Worm (Caenorhabditis elegans): ENCODE measurements around the gene ncs-4.

ncs-4 gene

ce11 chrX:10141963-10142431 is 34.3 kb upstream of the ncs-4 start, which contains the start of gene oac-14:
Gene oac-14 (minus strand): TSS chrX:10142013.
- TF ChIP-seq nhr-129 (tag; optimal IDR thresholded peaks at IDR 0.05) = peak; percentile 41
- peak; percentile 90 for TF ChIP-seq sma-9 (GFP tag; optimal IDR thresholded peaks at IDR 0.05)
- no peak for TF ChIP-seq sma-9 (tag; optimal IDR thresholded peaks at IDR 0.05)
- TF ChIP-seq nhr-6 (tag; optimal IDR thresholded peaks at IDR 0.05) = no peak
- TF ChIP-seq alr-1 (tag; optimal IDR thresholded peaks at IDR 0.05) = no peak
- no peak for TF ChIP-seq unc-62 (GFP tag; optimal IDR thresholded peaks at IDR 0.05)
- peak; percentile 87 for TF ChIP-seq F13H6.1 (tag; optimal IDR thresholded peaks at IDR 0.05)
- no peak for TF ChIP-seq snpc-4 (tag; optimal IDR thresholded peaks at IDR 0.05)
- peak in 1 of 2 experiments; percentile 12 for TF ChIP-seq lsy-2 (tag; optimal IDR thresholded peaks at IDR 0.05)
- no peak for TF ChIP-seq nhr-10 (tag; optimal IDR thresholded peaks at IDR 0.05)
- TF ChIP-seq gmeb-1 (tag; optimal IDR thresholded peaks at IDR 0.05) = peak; percentile 51
- no peak for TF ChIP-seq nhr-12 (tag; optimal IDR thresholded peaks at IDR 0.05)
- TF ChIP-seq fos-1 (tag; optimal IDR thresholded peaks at IDR 0.05) = peak; percentile 93
- TF ChIP-seq ceh-16 (tag; optimal IDR thresholded peaks at IDR 0.05) = no peak
- TF ChIP-seq C34F6.9 (tag; optimal IDR thresholded peaks at IDR 0.05) = no peak
- TF ChIP-seq mab-5 (tag; optimal IDR thresholded peaks at IDR 0.05) = no peak
- no peak for TF ChIP-seq mbf-1 (tag; optimal IDR thresholded peaks at IDR 0.05)
- TF ChIP-seq sma-3 (GFP tag; optimal IDR thresholded peaks at IDR 0.05) = peak; percentile 47
- TF ChIP-seq ceh-82 (tag; optimal IDR thresholded peaks at IDR 0.05) = no peak
- TF ChIP-seq crh-2 (tag; optimal IDR thresholded peaks at IDR 0.05) = peak; percentile 78

ce11 chrX:10145011-10145410 is 31.3 kb upstream of the ncs-4 start:
- TF ChIP-seq F13H6.1 (tag; optimal IDR thresholded peaks at IDR 0.05) (peak; percentile 51), nhr-23 (tag; optimal IDR thresholded peaks at IDR 0.05) (no peak), unc-55 (GFP tag; optimal IDR thresholded peaks at IDR 0.05) (peak; percentile 49), R02D3.7 (tag; optimal IDR thresholded peaks at IDR 0.05) (no peak), nhr-11 (tag; optimal IDR thresholded peaks at IDR 0.05) (peak; percentile 23), sma-3 (GFP tag; optimal IDR thresholded peaks at IDR 0.05) (peak; percentile 66), C34F6.9 (tag; optimal IDR thresholded peaks at IDR 0.05) (peak; percentile 53), dmd-4 (tag; optimal IDR thresholded peaks at IDR 0.05) (no peak), Y55F3AM.14 (GFP tag; optimal IDR thresholded peaks at IDR 0.05) (peak; percentile 40), lsy-2 (tag; optimal IDR thresholded peaks at IDR 0.05) (peak; percentile 35 to 49), ama-1 (optimal IDR thresholded peaks at IDR 0.05) (no peak), lin-11 (tag; optimal IDR thresholded peaks at IDR 0.05) (no peak), ceh-82 (tag; optimal IDR thresholded peaks at IDR 0.05) (no peak), nhr-12 (tag; optimal IDR thresholded peaks at IDR 0.05) (no peak), nhr-237 (tag; optimal IDR thresholded peaks at IDR 0.05) (no peak), skn-1 (tag; optimal IDR thresholded peaks at IDR 0.05) (no peak), aly-2 (tag; optimal IDR thresholded peaks at IDR 0.05) (no peak), elt-1 (tag; optimal IDR thresholded peaks at IDR 0.05) (no peak), egl-27 (tag; optimal IDR thresholded peaks at IDR 0.05) (no peak), nhr-25 (tag; optimal IDR thresholded peaks at IDR 0.05) (no peak), ZK546.5 (tag; optimal IDR thresholded peaks at IDR 0.05) (no peak), unc-62 (GFP tag; optimal IDR thresholded peaks at IDR 0.05) (no peak), zag-1 (tag; optimal IDR thresholded peaks at IDR 0.05) (no peak), ceh-16 (tag; optimal IDR thresholded peaks at IDR 0.05) (peak; percentile 14), fos-1 (tag; optimal IDR thresholded peaks at IDR 0.05) (peak; percentile 35), mbf-1 (tag; optimal IDR thresholded peaks at IDR 0.05) (no peak), crh-2 (tag; optimal IDR thresholded peaks at IDR 0.05) (peak; percentile 80), blmp-1 (tag; optimal IDR thresholded peaks at IDR 0.05; ENCODE audit: insufficient read depth) (peak; percentile 7), lin-39 (tag; optimal IDR thresholded peaks at IDR 0.05) (no peak), gmeb-1 (tag; optimal IDR thresholded peaks at IDR 0.05) (peak; percentile 27), nhr-77 (tag; optimal IDR thresholded peaks at IDR 0.05) (no peak), sma-9 (GFP tag; optimal IDR thresholded peaks at IDR 0.05) (peak; percentile 79), sma-9 (tag; optimal IDR thresholded peaks at IDR 0.05) (no peak), nhr-129 (tag; optimal IDR thresholded peaks at IDR 0.05) (peak; percentile 49), nhr-21 (tag; optimal IDR thresholded peaks at IDR 0.05) (peak; percentile 59), ztf-11 (tag; optimal IDR thresholded peaks at IDR 0.05) (no peak), snpc-4 (tag; optimal IDR thresholded peaks at IDR 0.05) (no peak), alr-1 (tag; optimal IDR thresholded peaks at IDR 0.05) (no peak), mab-5 (tag; optimal IDR thresholded peaks at IDR 0.05) (peak; percentile 29), nhr-10 (tag; optimal IDR thresholded peaks at IDR 0.05) (no peak), sem-4 (tag; optimal IDR thresholded peaks at IDR 0.05) (peak; percentile 16), unc-39 (tag; optimal IDR thresholded peaks at IDR 0.05) (no peak), lin-13 (GFP tag; optimal IDR thresholded peaks at IDR 0.05) (peak; percentile 68), peb-1 (tag; optimal IDR thresholded peaks at IDR 0.05) (no peak), nhr-6 (tag; optimal IDR thresholded peaks at IDR 0.05) (no peak), elt-3 (tag; optimal IDR thresholded peaks at IDR 0.05) (no peak), ztf-4 (tag; optimal IDR thresholded peaks at IDR 0.05) (peak; percentile 36), mdl-1 (tag; optimal IDR thresholded peaks at IDR 0.05) (no peak), ztf-1 (GFP tag; conservative IDR thresholded peaks at IDR 0.05) (no peak)

Data from whole organism, L2 larva.